Worm (Caenorhabditis elegans): ENCODE results near the gene srg-8.

DNA sequence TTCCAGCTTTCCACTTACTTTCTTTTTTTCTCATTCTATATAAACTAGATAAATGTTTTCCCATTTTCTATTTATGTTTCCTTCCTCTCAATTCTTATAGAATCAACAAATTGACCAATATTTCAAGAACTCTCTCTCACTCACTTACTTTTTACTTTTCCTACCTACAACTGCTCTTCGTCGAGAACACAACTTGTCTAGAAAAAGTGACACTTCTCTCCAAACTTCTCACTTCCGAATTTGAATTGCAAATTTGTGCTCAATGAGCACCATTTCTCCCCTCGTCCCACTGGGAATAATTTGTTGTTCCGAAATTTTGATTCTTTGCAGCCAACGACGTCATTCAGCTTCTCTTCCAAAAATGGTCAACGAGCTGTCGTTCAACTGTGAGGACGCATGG, 43.5 kb upstream of the srg-8 start, which contains the start of gene F47D12.3:
- TF ChIP-seq ztf-3 (GFP tag; optimal IDR thresholded peaks at IDR 0.05) (no peak), unc-62 (GFP tag; optimal IDR thresholded peaks at IDR 0.05) (no peak)
